Fruit fly (Drosophila melanogaster): Measurements from ENCODE around the gene CG1271.

The CG1271 gene

dm6 chr3L:3035769-3036583 lies 16.3 kb upstream of the CG1271 start (continued):
- TF ChIP-seq fd102C (GFP tag; optimal IDR thresholded peaks at IDR 0.05) (peak; percentile 56), CG4424 (GFP tag; optimal IDR thresholded peaks at IDR 0.05) (peak; percentile 84), CG10321 (GFP tag; IDR thresholded peaks at IDR 0.05) (no peak; the same call in 1 of the 2 replicates), Oli (tag; optimal IDR thresholded peaks at IDR 0.05) (peak; percentile 86), CG14050 (GFP tag; IDR thresholded peaks at IDR 0.05) (peak; percentile 83), slbo (GFP tag; IDR thresholded peaks at IDR 0.05) (peak; percentile 77), gem (tag; optimal IDR thresholded peaks at IDR 0.05) (peak; percentile 92), H15 (GFP tag; IDR thresholded peaks at IDR 0.05) (peak; percentile 6; the same call in 1 of the 3 replicates), klu (GFP tag; IDR thresholded peaks at IDR 0.05) (no peak), bab2 (GFP tag; optimal IDR thresholded peaks at IDR 0.05) (peak; percentile 77), Eip74EF (GFP tag; optimal IDR thresholded peaks at IDR 0.05) (peak in 1 of 2 experiments; percentile 78), Adf1 (GFP tag; IDR thresholded peaks at IDR 0.05) (peak; percentile 64; the same call in 1 of the 2 replicates), CG3281 (GFP tag; optimal IDR thresholded peaks at IDR 0.05) (peak; percentile 88), MESR4 (GFP tag; optimal IDR thresholded peaks at IDR 0.05) (no peak), Scr (GFP tag; IDR thresholded peaks at IDR 0.05; ENCODE audit: partially characterized antibody) (no peak), Doc3 (GFP tag; IDR thresholded peaks at IDR 0.05; ENCODE audit: partially characterized antibody) (no peak), caup (GFP tag; optimal IDR thresholded peaks at IDR 0.05; ENCODE audit: severe bottlenecking) (peak; percentile 85), CG12299 (tag; optimal IDR thresholded peaks at IDR 0.05) (peak; percentile 87), Stat92E (GFP tag; optimal IDR thresholded peaks at IDR 0.05) (peak in 1 of 3 experiments; percentile 62), ken (GFP tag; IDR thresholded peaks at IDR 0.05) (peak; percentile 41; the same call in 2 of the 3 replicates), Doc2 (GFP tag; IDR thresholded peaks at IDR 0.05) (no peak), C15 (GFP tag; IDR thresholded peaks at IDR 0.05) (peak; percentile 71; the same call in 1 of the 3 replicates), nom (GFP tag; optimal IDR thresholded peaks at IDR 0.05) (peak; percentile 26), cad (GFP tag; optimal IDR thresholded peaks at IDR 0.05) (no peak), Hr39 (optimal IDR thresholded peaks at IDR 0.05) (no peak), ewg (GFP tag; optimal IDR thresholded peaks at IDR 0.05) (peak; percentile 58), sna (GFP tag; IDR thresholded peaks at IDR 0.05; ENCODE audit: partially characterized antibody) (no peak), Ets97D (GFP tag; optimal IDR thresholded peaks at IDR 0.05) (peak; percentile 33), PHDP (tag; optimal IDR thresholded peaks at IDR 0.05) (peak; percentile 93), zen (tag; optimal IDR thresholded peaks at IDR 0.05) (peak; percentile 83), Chrac-16 (GFP tag; optimal IDR thresholded peaks at IDR 0.05) (peak; percentile 61), Six4 (GFP tag; optimal IDR thresholded peaks at IDR 0.05) (peak; percentile 62), grn (GFP tag; optimal IDR thresholded peaks at IDR 0.05) (peak; percentile 54), CG6854 (GFP tag; optimal IDR thresholded peaks at IDR 0.05) (peak; percentile 87), Sox100B (GFP tag; optimal IDR thresholded peaks at IDR 0.05) (peak; percentile 88), CG10366 (GFP tag; IDR thresholded peaks at IDR 0.05) (peak; percentile 75), CG15514 (GFP tag; optimal IDR thresholded peaks at IDR 0.05) (peak; percentile 78), Hr51 (GFP tag; optimal IDR thresholded peaks at IDR 0.05) (peak; percentile 71 to 89), CG18764 (GFP tag; optimal IDR thresholded peaks at IDR 0.05) (peak; percentile 63), Camta (GFP tag; optimal IDR thresholded peaks at IDR 0.05) (peak; percentile 77), peb (GFP tag; IDR thresholded peaks at IDR 0.05) (0 out of 2 replicates have a peak, but pooled peaks have one; percentile 19), gcm2 (GFP tag; optimal IDR thresholded peaks at IDR 0.05) (no peak), CG34376 (GFP tag; optimal IDR thresholded peaks at IDR 0.05) (peak; percentile 91), CG31224 (GFP tag; IDR thresholded peaks at IDR 0.05) (peak; percentile 36; the same call in 1 of the 2 replicates), sima (GFP tag; optimal IDR thresholded peaks at IDR 0.05) (peak; percentile 63), CG17328 (GFP tag; IDR thresholded peaks at IDR 0.05) (peak; percentile 82), eve (GFP tag; optimal IDR thresholded peaks at IDR 0.05) (peak in 1 of 2 experiments; percentile 9)
